Fruit fly (Drosophila melanogaster): ENCODE results near the gene RfC38.

Gene RfC38

DNA sequence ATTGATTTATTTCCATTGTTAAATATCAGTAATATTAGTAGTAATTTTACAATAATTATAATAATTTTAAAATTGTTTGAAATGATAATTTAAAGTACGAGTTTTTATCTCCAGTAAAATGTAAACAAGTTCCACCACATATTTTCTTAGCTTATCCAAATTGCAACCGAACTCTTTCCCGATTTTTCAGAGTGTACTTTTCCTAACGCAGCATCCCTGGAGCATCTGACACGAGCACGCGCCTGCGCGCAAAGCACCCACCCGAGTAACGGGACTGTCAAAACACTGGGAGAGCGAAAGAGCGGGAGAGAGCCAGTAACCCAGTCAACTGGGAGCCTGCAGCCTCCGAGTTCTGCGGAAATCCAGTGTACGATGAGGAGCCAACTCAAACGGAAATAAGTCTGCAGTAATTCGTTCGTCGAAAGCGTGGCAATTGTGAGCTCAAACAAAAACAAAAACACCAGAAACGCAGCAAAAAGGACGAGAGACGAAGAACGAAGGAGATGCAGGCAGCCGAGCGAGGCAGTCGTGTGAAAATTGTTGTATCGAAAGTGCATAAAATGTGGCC lies 44.0 kb downstream of the RfC38 start, which contains the start of gene CG16854 (continued):
- TF ChIP-seq h (optimal IDR thresholded peaks at IDR 0.05) (no peak), mld (GFP tag; IDR thresholded peaks at IDR 0.05; ENCODE audit: partially characterized antibody) (0 out of 3 replicates have a peak, but pooled peaks have one; percentile 28), Oli (tag; optimal IDR thresholded peaks at IDR 0.05) (no peak), CG12391 (tag; optimal IDR thresholded peaks at IDR 0.05) (peak; percentile 19), CG6813 (GFP tag; optimal IDR thresholded peaks at IDR 0.05) (peak; percentile 16), tgo (GFP tag; IDR thresholded peaks at IDR 0.05) (no peak), CG15601 (tag; optimal IDR thresholded peaks at IDR 0.05) (no peak), HLH54F (GFP tag; optimal IDR thresholded peaks at IDR 0.05) (no peak), dm (GFP tag; optimal IDR thresholded peaks at IDR 0.05) (no peak), CG34376 (GFP tag; optimal IDR thresholded peaks at IDR 0.05) (no peak), lab (GFP tag; optimal IDR thresholded peaks at IDR 0.05) (no peak), sisA (GFP tag; IDR thresholded peaks at IDR 0.05) (no peak), CG2120 (GFP tag; optimal IDR thresholded peaks at IDR 0.05) (peak; percentile 42), Hr51 (GFP tag; optimal IDR thresholded peaks at IDR 0.05) (no peak), tin (GFP tag; optimal IDR thresholded peaks at IDR 0.05) (no peak), CG13624 (GFP tag; optimal IDR thresholded peaks at IDR 0.05) (no peak), sug (tag; optimal IDR thresholded peaks at IDR 0.05) (no peak), Trl (optimal IDR thresholded peaks at IDR 0.05) (peak; percentile 41 to 51), Trl (GFP tag; optimal IDR thresholded peaks at IDR 0.05) (peak; percentile 24), Dad (GFP tag; optimal IDR thresholded peaks at IDR 0.05) (no peak), tll (GFP tag; optimal IDR thresholded peaks at IDR 0.05) (no peak), CG8290 (GFP tag; optimal IDR thresholded peaks at IDR 0.05) (no peak), CG8290 (tag; optimal IDR thresholded peaks at IDR 0.05) (no peak), CG15514 (GFP tag; optimal IDR thresholded peaks at IDR 0.05) (peak; percentile 32), Rx (GFP tag; IDR thresholded peaks at IDR 0.05) (0 out of 2 replicates have a peak, but pooled peaks have one; percentile 11), Ssrp (tag; optimal IDR thresholded peaks at IDR 0.05) (no peak), nerfin-1 (tag; optimal IDR thresholded peaks at IDR 0.05) (no peak), pzg (GFP tag; optimal IDR thresholded peaks at IDR 0.05) (peak; percentile 27), HLH4C (GFP tag; IDR thresholded peaks at IDR 0.05; ENCODE audit: partially characterized antibody) (no peak), cad (GFP tag; optimal IDR thresholded peaks at IDR 0.05) (no peak), CG10366 (GFP tag; IDR thresholded peaks at IDR 0.05) (peak; percentile 9; the same call in 1 of the 2 replicates), Sox100B (GFP tag; optimal IDR thresholded peaks at IDR 0.05) (no peak), Bdp1 (GFP tag; optimal IDR thresholded peaks at IDR 0.05) (no peak), chn (GFP tag; optimal IDR thresholded peaks at IDR 0.05) (no peak), Drgx (GFP tag; IDR thresholded peaks at IDR 0.05) (no peak), Hsf (GFP tag; optimal IDR thresholded peaks at IDR 0.05) (no peak), B-H1 (GFP tag; IDR thresholded peaks at IDR 0.05) (no peak), aop (GFP tag; IDR thresholded peaks at IDR 0.05) (no peak), exex (tag; optimal IDR thresholded peaks at IDR 0.05) (no peak), org-1 (GFP tag; optimal IDR thresholded peaks at IDR 0.05) (no peak), Opbp (GFP tag; IDR thresholded peaks at IDR 0.05; ENCODE audit: partially characterized antibody) (no peak; the same call in 2 of the 3 replicates), jumu (GFP tag; optimal IDR thresholded peaks at IDR 0.05) (no peak), dysf (GFP tag; IDR thresholded peaks at IDR 0.05) (0 out of 3 replicates have a peak, but pooled peaks have one; percentile 34), lilli (GFP tag; optimal IDR thresholded peaks at IDR 0.05) (peak; percentile 29), CG2678 (tag; optimal IDR thresholded peaks at IDR 0.05) (no peak), ewg (GFP tag; optimal IDR thresholded peaks at IDR 0.05) (peak; percentile 99), pfk (GFP tag; optimal IDR thresholded peaks at IDR 0.05) (no peak), esg (GFP tag; conservative IDR thresholded peaks at IDR 0.05) (no peak), knrl (GFP tag; IDR thresholded peaks at IDR 0.05; ENCODE audit: partially characterized antibody) (no peak), CG12659 (GFP tag; optimal IDR thresholded peaks at IDR 0.05) (peak; percentile 10), HmgD (GFP tag; optimal IDR thresholded peaks at IDR 0.05) (no peak)
